Worm (Caenorhabditis elegans) whole organism, L3 larva: ENCODE results near the gene znf-782.

ENCODE experiments used
- fkh-10 ChIP-seq: sonication (generic microtip); optimal IDR thresholded peaks from 2 replicates; lab custom pipeline; 2017; ENCODE audit warnings: missing biosample characterization, missing genetic modification reagents, missing genetic modification characterization
- nhr-11 ChIP-seq: fragments of 150-350 bp; optimal IDR thresholded peaks from 2 replicates; lab custom pipeline; 2014; ENCODE audit warnings: missing biosample characterization, missing genetic modification characterization
- pha-4 ChIP-seq: fragments of 150-350 bp; optimal IDR thresholded peaks from 2 replicates; lab custom pipeline; 2014; ENCODE audit warnings: missing biosample characterization, missing genetic modification reagents, missing genetic modification characterization

ce11 chrIV:1110999-1111398, 43.7 kb upstream of the znf-782 start:
- TF ChIP-seq fkh-10 (GFP tag; lab: Kevin White, UChicago) (no peak), pha-4 (tag; lab: Kevin White, UChicago) (no peak), nhr-11 (tag; lab: Kevin White, UChicago) (no peak)
